Worm (Caenorhabditis elegans) whole organism, L2 larva: Measurements from ENCODE around the gene sru-27.
A peak's percentile ranks its signal among the peaks of the same experiment; 100 is the strongest.

Experiments used
- C34F6.9 ChIP-seq: fragments of 150-350 bp; optimal IDR thresholded peaks from 2 replicates; lab custom pipeline; 2014; ENCODE audit warnings: missing biosample characterization, missing genetic modification characterization
- F13H6.1 ChIP-seq: sonication (generic microtip); optimal IDR thresholded peaks from 2 replicates; lab custom pipeline; 2016; ENCODE audit warnings: missing genetic modification characterization, missing compliant biosample characterization
- Y55F3AM.14 ChIP-seq: fragments of 200-800 bp; sonication (Bioruptor generic); optimal IDR thresholded peaks from 2 replicates; lab custom pipeline; 2018; ENCODE audit warnings: mild to moderate bottlenecking, missing genetic modification characterization, missing compliant biosample characterization
- ZK546.5 ChIP-seq: sonication (generic microtip); optimal IDR thresholded peaks from 2 replicates; lab custom pipeline; 2017; ENCODE audit warnings: missing biosample characterization, missing genetic modification characterization
- ama-1 ChIP-seq: fragments of 150-350 bp; optimal IDR thresholded peaks from 2 replicates; lab custom pipeline; 2018; ENCODE audit warnings: inconsistent platforms
- blmp-1 ChIP-seq: sonication (generic microtip); optimal IDR thresholded peaks from 2 replicates; lab custom pipeline; 2017; ENCODE audit warnings: missing genetic modification characterization, mild to moderate bottlenecking, missing compliant biosample characterization, antibody characterized with exemption, moderate library complexity; ENCODE audit not compliant: insufficient read depth
- crh-2 ChIP-seq: sonication (generic microtip); optimal IDR thresholded peaks from 2 replicates; lab custom pipeline; 2017; ENCODE audit warnings: missing biosample characterization, missing genetic modification characterization
- dmd-4 ChIP-seq: sonication (generic microtip); optimal IDR thresholded peaks from 2 replicates; lab custom pipeline; 2017; ENCODE audit warnings: missing biosample characterization, missing genetic modification characterization
- egl-27 ChIP-seq: sonication (generic microtip); optimal IDR thresholded peaks from 3 replicates; lab custom pipeline; 2017; ENCODE audit warnings: missing biosample characterization, missing genetic modification reagents, missing genetic modification characterization
- elt-1 ChIP-seq: fragments of 150-350 bp; optimal IDR thresholded peaks from 2 replicates; lab custom pipeline; 2014; ENCODE audit warnings: missing biosample characterization, missing genetic modification characterization
- lin-11 ChIP-seq: fragments of 150-350 bp; sonication (generic microtip); optimal IDR thresholded peaks from 2 replicates; lab custom pipeline; 2014; ENCODE audit warnings: missing biosample characterization, missing genetic modification characterization, inconsistent platforms, mixed read lengths
- lin-13 ChIP-seq: fragments of 150-350 bp; optimal IDR thresholded peaks from 2 replicates; lab custom pipeline; 2014; ENCODE audit warnings: missing biosample characterization, missing genetic modification reagents, missing genetic modification characterization
- mab-5 ChIP-seq: fragments of 150-350 bp; optimal IDR thresholded peaks from 2 replicates; lab custom pipeline; 2014; ENCODE audit warnings: missing biosample characterization, missing genetic modification characterization
- mbf-1 ChIP-seq: sonication (generic microtip); optimal IDR thresholded peaks from 2 replicates; lab custom pipeline; 2017; ENCODE audit warnings: missing biosample characterization, missing genetic modification characterization
- nhr-11 ChIP-seq: fragments of 150-350 bp; optimal IDR thresholded peaks from 2 replicates; lab custom pipeline; 2014; ENCODE audit warnings: missing biosample characterization, missing genetic modification characterization
- nhr-12 ChIP-seq: fragments of 150-350 bp; optimal IDR thresholded peaks from 2 replicates; lab custom pipeline; 2014; ENCODE audit warnings: missing biosample characterization, missing genetic modification characterization
- nhr-129 ChIP-seq: fragments of 150-350 bp; optimal IDR thresholded peaks from 2 replicates; lab custom pipeline; 2014; ENCODE audit warnings: missing biosample characterization, missing genetic modification characterization
- nhr-21 ChIP-seq: fragments of 150-350 bp; optimal IDR thresholded peaks from 2 replicates; lab custom pipeline; 2014; ENCODE audit warnings: missing biosample characterization, missing genetic modification characterization
- nhr-23 ChIP-seq: fragments of 150-350 bp; optimal IDR thresholded peaks from 2 replicates; lab custom pipeline; 2014; ENCODE audit warnings: missing biosample characterization, missing genetic modification reagents, missing genetic modification characterization
- nhr-25 ChIP-seq: fragments of 150-350 bp; sonication (generic microtip); optimal IDR thresholded peaks from 3 replicates; lab custom pipeline; 2014; ENCODE audit warnings: missing biosample characterization, missing genetic modification characterization
- nhr-6 ChIP-seq: fragments of 150-350 bp; optimal IDR thresholded peaks from 2 replicates; lab custom pipeline; 2014; ENCODE audit warnings: missing biosample characterization, missing genetic modification characterization
- sem-4 ChIP-seq: fragments of 150-350 bp; optimal IDR thresholded peaks from 2 replicates; lab custom pipeline; 2014; ENCODE audit warnings: missing biosample characterization, missing genetic modification reagents, missing genetic modification characterization
- sma-3 ChIP-seq: sonication (generic microtip); optimal IDR thresholded peaks from 2 replicates; lab custom pipeline; 2016; ENCODE audit warnings: missing genetic modification reagents, missing genetic modification characterization, missing compliant biosample characterization
- sma-9 ChIP-seq, 2 experiments: fragments of 150-350 bp in 1 of 2; sonication (generic microtip) in 1 of 2; optimal IDR thresholded peaks; 2 replicates each; lab custom pipeline; 2014 to 2016; ENCODE audit warnings: missing genetic modification characterization in 2 of 2, mild to moderate bottlenecking in 1 of 2, missing biosample characterization in 1 of 2, missing compliant biosample characterization in 1 of 2, missing genetic modification reagents in 1 of 2, moderate library complexity in 1 of 2
- unc-39 ChIP-seq: fragments of 150-350 bp; optimal IDR thresholded peaks from 2 replicates; lab custom pipeline; 2014; ENCODE audit warnings: missing biosample characterization, missing genetic modification characterization
- unc-62 ChIP-seq: fragments of 150-350 bp; optimal IDR thresholded peaks from 2 replicates; lab custom pipeline; 2014; ENCODE audit warnings: missing biosample characterization, missing genetic modification reagents, missing genetic modification characterization
- zag-1 ChIP-seq: fragments of 150-350 bp; optimal IDR thresholded peaks from 2 replicates; lab custom pipeline; 2014; ENCODE audit warnings: missing biosample characterization, missing genetic modification characterization
- ztf-1 ChIP-seq: fragments of 200-800 bp; sonication (Bioruptor generic); conservative IDR thresholded peaks from 2 replicates; pipeline ENCODE4 v1.3.6; 2022; ENCODE audit warnings: missing genetic modification characterization, missing compliant biosample characterization
- ztf-11 ChIP-seq: sonication (generic microtip); optimal IDR thresholded peaks from 2 replicates; lab custom pipeline; 2017; ENCODE audit warnings: missing biosample characterization, missing genetic modification characterization

The sru-27 gene

ce11 chrV:1474486-1475125 is 24.6 kb upstream of the sru-27 start, which contains the start of the genes F53E2.2 and unc-60 (continued):
- TF ChIP-seq C34F6.9 (tag; lab: Kevin White, UChicago) (peak; percentile 83), unc-39 (tag; lab: Kevin White, UChicago) (no peak), zag-1 (tag; lab: Kevin White, UChicago) (peak; percentile 62), mab-5 (peak; percentile 39), ama-1 (no peak), nhr-129 (tag; lab: Kevin White, UChicago) (peak; percentile 85), nhr-6 (no peak), nhr-12 (tag; lab: Kevin White, UChicago) (no peak), dmd-4 (tag; lab: Kevin White, UChicago) (no peak), ztf-11 (no peak)

ce11 chrV:1476284-1476792 is 22.9 kb upstream of the sru-27 start:
- no peak for TF ChIP-seq nhr-25 (tag; lab: Kevin White, UChicago)
- TF ChIP-seq, all 48 proteins: peak for 0

ce11 chrV:1476841-1477240 is 22.4 kb upstream of the sru-27 start:
- TF ChIP-seq nhr-23 (tag; lab: Kevin White, UChicago) (no peak), mbf-1 (tag; lab: Kevin White, UChicago) (no peak), ztf-1 (no peak), egl-27 (tag; lab: Kevin White, UChicago) (no peak), nhr-129 (tag; lab: Kevin White, UChicago) (no peak), sem-4 (no peak), crh-2 (tag; lab: Kevin White, UChicago) (no peak), nhr-21 (tag; lab: Kevin White, UChicago) (no peak), elt-1 (tag; lab: Kevin White, UChicago) (no peak), lin-13 (GFP tag; lab: Kevin White, UChicago) (no peak), ztf-11 (no peak), blmp-1 (tag; lab: Kevin White, UChicago) (no peak), unc-62 (GFP tag; lab: Kevin White, UChicago) (no peak), ZK546.5 (tag; lab: Kevin White, UChicago) (no peak), sma-3 (GFP tag; lab: Kevin White, UChicago) (no peak)

- TF ChIP-seq sma-9 (GFP tag; optimal IDR thresholded peaks at IDR 0.05; lab: Kevin White, UChicago) (peak; percentile 6), sma-9 (tag; optimal IDR thresholded peaks at IDR 0.05; lab: Kevin White, UChicago) (no peak), F13H6.1 (tag; lab: Kevin White, UChicago) (peak; percentile 58), nhr-129 (tag; lab: Kevin White, UChicago) (peak; percentile 58), nhr-11 (tag; lab: Kevin White, UChicago) (no peak)
Observed at ce11 chrV:1480841-1481240, 18.4 kb upstream of the sru-27 start.

ce11 chrV:1481742-1482141 is 17.5 kb upstream of the sru-27 start, which contains the start of gene C38C3.4:
TSS of gene C38C3.4 (plus strand) at chrV:1482042.
- no peak for TF ChIP-seq sma-9 (GFP tag; optimal IDR thresholded peaks at IDR 0.05; lab: Kevin White, UChicago)
- no peak for TF ChIP-seq sma-9 (tag; optimal IDR thresholded peaks at IDR 0.05; lab: Kevin White, UChicago)
- TF ChIP-seq ZK546.5 (tag; lab: Kevin White, UChicago): no peak
- no peak for TF ChIP-seq nhr-21 (tag; lab: Kevin White, UChicago)
- TF ChIP-seq C34F6.9 (tag; lab: Kevin White, UChicago): no peak

- TF ChIP-seq lin-11 (tag; lab: Kevin White, UChicago): no peak
- no peak for TF ChIP-seq nhr-12 (tag; lab: Kevin White, UChicago)
- TF ChIP-seq nhr-6: no peak
- TF ChIP-seq unc-62 (GFP tag; lab: Kevin White, UChicago): no peak
- no peak for TF ChIP-seq nhr-11 (tag; lab: Kevin White, UChicago)
- TF ChIP-seq sma-9 (GFP tag; optimal IDR thresholded peaks at IDR 0.05; lab: Kevin White, UChicago): peak; percentile 28
- TF ChIP-seq sma-9 (tag; optimal IDR thresholded peaks at IDR 0.05; lab: Kevin White, UChicago): no peak
- no peak for TF ChIP-seq Y55F3AM.14 (GFP tag; lab: Kevin White, UChicago)
Observed at ce11 chrV:1486031-1486430, 13.2 kb upstream of the sru-27 start.
